Fruit fly (Drosophila melanogaster): ENCODE data around the gene NimB5.

dm6 chr2L:14021646-14022129, 51.7 kb downstream of the NimB5 start:
- no peak for TF ChIP-seq kay (GFP tag; ENCODE audit: borderline replicate concordance)
- TF ChIP-seq CG1620 (GFP tag; optimal IDR thresholded peaks at IDR 0.05): no peak
- TF ChIP-seq Clk (GFP tag; optimal IDR thresholded peaks at IDR 0.05): no peak
- TF ChIP-seq CG7045 (GFP tag; optimal IDR thresholded peaks at IDR 0.05): no peak
- TF ChIP-seq CG7101 (tag; optimal IDR thresholded peaks at IDR 0.05): no peak
- no peak for TF ChIP-seq CG12768 (GFP tag; optimal IDR thresholded peaks at IDR 0.05)
- no peak for TF ChIP-seq CG5204 (GFP tag; optimal IDR thresholded peaks at IDR 0.05)
- TF ChIP-seq CG14711 (tag; optimal IDR thresholded peaks at IDR 0.05): no peak
- no peak for TF ChIP-seq CG33017 (tag; optimal IDR thresholded peaks at IDR 0.05)
- TF ChIP-seq Crg-1 (GFP tag; optimal IDR thresholded peaks at IDR 0.05): no peak
- no peak for TF ChIP-seq toe (GFP tag; optimal IDR thresholded peaks at IDR 0.05)

Measured in whole organism, adult.